Worm (Caenorhabditis elegans): ENCODE results near the gene F18A11.3.

F18A11.3 gene

DNA sequence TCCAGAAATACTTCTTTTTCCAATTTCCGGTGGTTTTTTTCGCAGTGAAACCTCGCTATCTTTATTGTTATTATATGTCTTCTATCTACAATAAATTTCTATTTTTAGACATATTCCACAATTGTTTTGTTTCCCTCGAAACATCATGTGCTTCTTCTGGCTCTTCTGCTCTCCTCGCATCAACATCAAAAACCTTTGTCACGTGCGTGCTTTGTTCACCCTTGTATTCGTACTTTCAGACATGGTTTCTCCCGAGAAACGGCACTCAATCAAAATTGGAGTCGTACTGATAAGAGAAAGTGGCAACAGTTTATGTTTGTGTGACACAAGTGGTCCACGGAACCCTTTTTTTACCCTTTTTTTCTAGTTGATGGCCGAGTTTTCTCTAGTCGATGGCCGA, 41.1 kb upstream of the F18A11.3 start:
- TF ChIP-seq nhr-12 (tag; optimal IDR thresholded peaks at IDR 0.05) (no peak), pqm-1 (tag; optimal IDR thresholded peaks at IDR 0.05) (peak; percentile 97), daf-12 (tag; optimal IDR thresholded peaks at IDR 0.05) (no peak), ceh-16 (tag; optimal IDR thresholded peaks at IDR 0.05) (no peak), jun-1 (tag; optimal IDR thresholded peaks at IDR 0.05) (peak; percentile 56), zag-1 (tag; optimal IDR thresholded peaks at IDR 0.05) (no peak), fos-1 (tag; optimal IDR thresholded peaks at IDR 0.05) (no peak), pha-4 (tag; optimal IDR thresholded peaks at IDR 0.05) (peak; percentile 65), eor-1 (tag; optimal IDR thresholded peaks at IDR 0.05) (no peak), elt-2 (tag; optimal IDR thresholded peaks at IDR 0.05) (peak; percentile 98), nhr-25 (tag; optimal IDR thresholded peaks at IDR 0.05) (no peak)

DNA sequence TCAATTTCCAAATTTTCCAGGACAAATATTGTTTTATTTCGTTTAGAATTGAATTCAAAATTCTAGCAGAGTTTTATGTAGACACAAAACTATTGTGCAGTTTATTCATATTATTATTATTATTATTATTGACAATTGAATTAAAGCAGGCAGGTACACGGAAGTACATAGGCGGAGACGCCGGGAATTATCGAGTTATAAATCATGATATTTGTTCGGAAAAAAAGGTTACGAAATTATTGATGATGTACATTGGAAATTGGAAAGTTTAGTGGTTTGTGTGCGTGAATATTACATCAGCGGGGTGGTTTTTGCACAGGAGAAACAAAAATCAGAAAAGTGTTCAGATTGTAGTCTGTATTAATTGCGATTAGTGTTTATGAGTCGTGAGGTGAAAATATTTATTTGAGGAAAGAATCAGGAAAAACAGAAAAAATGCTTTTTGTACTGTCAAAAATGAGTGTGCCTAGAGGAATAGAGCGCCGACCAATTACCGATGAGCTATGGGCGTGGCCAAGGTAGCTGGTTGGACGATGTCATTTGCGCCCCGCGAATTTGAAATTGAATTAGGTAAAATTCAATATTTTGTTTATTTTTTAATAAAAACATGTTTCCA, 39.8 kb upstream of the F18A11.3 start:
- TF ChIP-seq ztf-11 (tag; optimal IDR thresholded peaks at IDR 0.05) = no peak
- TF ChIP-seq ceh-82 (tag; optimal IDR thresholded peaks at IDR 0.05) = no peak
- no peak for TF ChIP-seq jun-1 (tag; optimal IDR thresholded peaks at IDR 0.05)
- TF ChIP-seq nhr-67 (tag; optimal IDR thresholded peaks at IDR 0.05) = no peak
- TF ChIP-seq elt-2 (tag; optimal IDR thresholded peaks at IDR 0.05) = peak; percentile 69
- TF ChIP-seq pha-4 (tag; optimal IDR thresholded peaks at IDR 0.05) = peak; percentile 33
- TF ChIP-seq hmg-11 (tag; optimal IDR thresholded peaks at IDR 0.05) = no peak
- no peak for TF ChIP-seq fos-1 (tag; optimal IDR thresholded peaks at IDR 0.05)
- no peak for TF ChIP-seq sea-2 (GFP tag; optimal IDR thresholded peaks at IDR 0.05)
- no peak for TF ChIP-seq ceh-16 (tag; optimal IDR thresholded peaks at IDR 0.05)
- peak; percentile 42 for TF ChIP-seq nfya-1 (tag; optimal IDR thresholded peaks at IDR 0.05; ENCODE audit: insufficient read depth)
- TF ChIP-seq nhr-77 (tag; optimal IDR thresholded peaks at IDR 0.05) = no peak
- TF ChIP-seq nhr-11 (tag; optimal IDR thresholded peaks at IDR 0.05) = no peak
- TF ChIP-seq pqm-1 (tag; optimal IDR thresholded peaks at IDR 0.05) = peak; percentile 6

DNA sequence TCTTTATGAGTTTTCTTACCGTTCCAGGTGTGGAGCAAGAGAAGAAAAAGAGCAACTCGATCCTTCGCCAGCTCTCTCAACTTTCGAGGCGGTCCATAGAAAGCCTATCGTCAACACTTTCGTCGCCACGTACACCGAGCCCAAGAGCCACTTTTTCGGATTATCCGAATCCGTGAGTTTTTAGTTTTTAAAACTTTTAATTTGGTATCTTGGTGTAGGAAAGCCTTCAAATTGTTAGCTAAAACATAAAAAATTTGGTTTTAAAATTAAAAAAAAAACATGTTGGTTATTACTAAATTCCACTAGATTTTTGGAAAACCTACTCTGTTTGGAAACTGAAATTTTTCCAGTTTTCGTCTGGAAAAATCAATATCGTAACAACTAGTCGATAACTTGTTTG, 37.1 kb upstream of the F18A11.3 start:
- TF ChIP-seq nhr-43 (tag; optimal IDR thresholded peaks at IDR 0.05; ENCODE audit: poor library complexity, severe bottlenecking) = no peak
- no peak for TF ChIP-seq nhr-12 (tag; optimal IDR thresholded peaks at IDR 0.05)
- TF ChIP-seq egl-27 (tag; optimal IDR thresholded peaks at IDR 0.05) = no peak
- TF ChIP-seq lin-15B (tag; optimal IDR thresholded peaks at IDR 0.05) = no peak
- TF ChIP-seq snpc-4 (tag; optimal IDR thresholded peaks at IDR 0.05) = no peak
- TF ChIP-seq egl-5 (tag; optimal IDR thresholded peaks at IDR 0.05) = no peak
- no peak for TF ChIP-seq nhr-77 (tag; optimal IDR thresholded peaks at IDR 0.05)
- no peak for TF ChIP-seq pqm-1 (tag; optimal IDR thresholded peaks at IDR 0.05)
- TF ChIP-seq unc-39 (tag; optimal IDR thresholded peaks at IDR 0.05) = no peak
- TF ChIP-seq aly-2 (tag; optimal IDR thresholded peaks at IDR 0.05) = no peak
- no peak for TF ChIP-seq lsy-12 (tag; optimal IDR thresholded peaks at IDR 0.05)
- no peak for TF ChIP-seq daf-12 (tag; optimal IDR thresholded peaks at IDR 0.05)
- TF ChIP-seq mdl-1 (tag; optimal IDR thresholded peaks at IDR 0.05) = no peak
- no peak for TF ChIP-seq nhr-28 (tag; optimal IDR thresholded peaks at IDR 0.05)
- no peak for TF ChIP-seq sea-2 (GFP tag; optimal IDR thresholded peaks at IDR 0.05)

DNA sequence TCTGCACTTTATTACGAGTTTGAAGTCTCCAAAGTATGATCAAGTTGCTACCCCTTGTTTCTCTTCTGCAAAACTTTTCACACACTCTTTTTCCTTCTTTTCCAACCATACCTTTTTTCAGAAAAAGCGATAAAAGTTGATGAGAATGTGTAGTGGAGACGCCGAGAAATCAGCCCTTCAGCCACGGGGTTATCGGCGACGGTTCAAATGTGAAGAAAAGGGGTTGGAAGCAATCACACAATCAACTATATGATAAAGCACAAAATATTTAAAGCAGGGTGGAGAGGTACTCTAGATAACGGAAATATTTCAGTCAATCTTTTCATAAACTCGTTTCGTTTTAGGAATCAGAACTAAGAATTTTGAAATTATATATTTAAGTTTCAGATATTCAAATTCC, 36.5 kb upstream of the F18A11.3 start, which contains the start of gene F42G4.5:
F42G4.5 (plus strand) TSS at position 379 of the 400 bp plus-strand sequence.
- TF ChIP-seq skn-1 (tag; optimal IDR thresholded peaks at IDR 0.05) (no peak), mml-1 (tag; optimal IDR thresholded peaks at IDR 0.05) (no peak), pha-4 (tag; optimal IDR thresholded peaks at IDR 0.05) (no peak), nhr-11 (tag; optimal IDR thresholded peaks at IDR 0.05) (no peak), lin-15B (tag; optimal IDR thresholded peaks at IDR 0.05) (no peak), unc-39 (tag; optimal IDR thresholded peaks at IDR 0.05) (no peak), elt-2 (tag; optimal IDR thresholded peaks at IDR 0.05) (peak; percentile 93), zag-1 (tag; optimal IDR thresholded peaks at IDR 0.05) (no peak), pqm-1 (tag; optimal IDR thresholded peaks at IDR 0.05) (peak; percentile 81)

DNA sequence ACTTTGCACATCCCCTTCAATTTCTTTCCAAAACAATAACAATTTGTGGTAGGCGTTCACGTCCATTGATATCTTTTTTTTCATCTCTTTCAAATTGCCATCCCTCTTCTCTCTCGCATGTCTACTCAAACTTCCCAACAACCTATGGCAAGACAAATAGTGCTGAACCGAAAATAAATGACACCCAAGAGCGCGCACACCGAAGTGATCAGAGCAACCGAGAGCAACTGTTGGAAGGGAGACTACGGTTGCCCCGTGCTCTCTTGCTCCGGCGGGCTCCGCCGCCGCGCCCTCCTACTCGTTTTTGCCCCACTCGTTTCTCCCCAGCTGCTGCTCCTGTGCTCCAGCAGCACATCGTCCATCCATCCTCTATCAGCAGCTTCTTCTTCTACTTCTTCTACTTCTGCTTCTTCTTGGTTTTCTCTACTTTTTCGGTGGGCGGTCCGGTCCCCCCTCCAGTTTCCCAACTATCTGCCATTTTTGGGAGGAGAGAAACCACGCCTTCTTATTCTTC, 30.2 kb upstream of the F18A11.3 start:
- TF ChIP-seq ceh-28 (tag; optimal IDR thresholded peaks at IDR 0.05) = no peak
- no peak for TF ChIP-seq R02D3.7 (tag; optimal IDR thresholded peaks at IDR 0.05)
- no peak for TF ChIP-seq fkh-10 (GFP tag; optimal IDR thresholded peaks at IDR 0.05)
- TF ChIP-seq sea-2 (GFP tag; optimal IDR thresholded peaks at IDR 0.05) = no peak
- TF ChIP-seq aly-2 (tag; optimal IDR thresholded peaks at IDR 0.05) = no peak
- TF ChIP-seq egl-5 (tag; optimal IDR thresholded peaks at IDR 0.05) = peak; percentile 6
- TF ChIP-seq ceh-82 (tag; optimal IDR thresholded peaks at IDR 0.05) = no peak
- TF ChIP-seq lin-39 (tag; optimal IDR thresholded peaks at IDR 0.05) = peak; percentile 84
- TF ChIP-seq elt-1 (tag; optimal IDR thresholded peaks at IDR 0.05) = peak; percentile 47
